Worm (Caenorhabditis elegans): ENCODE measurements around the gene lgc-40.

Gene lgc-40

DNA sequence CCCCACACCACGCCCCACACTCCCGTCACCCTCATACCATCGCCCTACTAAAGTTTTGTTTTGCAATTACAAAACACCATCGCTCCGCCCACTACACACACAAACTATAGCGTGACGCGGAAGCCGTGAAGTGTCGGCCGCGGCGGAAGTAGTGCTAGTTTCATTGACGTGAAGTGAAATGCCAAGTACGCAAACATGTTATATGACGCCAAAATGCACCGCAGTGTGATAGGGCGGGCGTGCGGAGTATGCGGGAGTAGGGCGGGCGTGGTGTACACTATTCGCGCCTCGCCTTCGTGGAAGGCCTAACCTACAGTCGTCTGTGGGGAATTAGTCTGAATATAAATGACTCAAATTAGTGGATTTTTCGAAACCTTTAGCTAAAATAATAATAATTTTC, 3.0 kb downstream of the lgc-40 start (continued):
- TF ChIP-seq dox-1 (GFP tag; IDR thresholded peaks at IDR 0.05): 0 out of 2 replicates have a peak, but pooled peaks have one; percentile 16

DNA sequence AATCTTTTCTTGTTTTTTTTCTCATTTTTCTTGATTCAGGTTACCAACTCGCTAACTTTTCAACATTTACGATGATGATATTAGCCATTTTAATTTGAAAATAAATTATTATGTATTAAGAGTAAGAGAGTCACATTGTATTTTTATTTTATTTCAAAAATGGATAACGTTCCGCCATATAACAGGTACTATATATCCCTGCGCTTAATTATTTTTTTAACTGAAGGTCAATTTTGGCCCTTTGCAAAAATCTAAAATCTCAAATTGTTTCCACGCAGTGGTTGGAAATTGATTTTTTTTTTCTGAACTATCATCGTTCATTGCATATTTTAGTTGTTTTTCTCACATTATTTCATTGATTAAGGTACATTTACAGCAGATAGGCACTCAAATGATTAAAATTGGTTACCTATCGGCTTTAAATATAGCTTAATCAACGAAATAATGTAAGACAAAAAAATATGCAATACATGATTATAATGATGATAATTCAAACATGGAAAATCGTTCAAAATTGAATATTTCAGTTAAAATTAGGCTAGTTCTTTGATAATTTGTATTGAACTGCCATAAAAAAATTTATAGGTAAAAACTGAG, 4.9 kb downstream of the lgc-40 start:
- TF ChIP-seq ztf-3 (GFP tag; optimal IDR thresholded peaks at IDR 0.05) (peak; percentile 52), him-1 (tag; optimal IDR thresholded peaks at IDR 0.05) (no peak), nhr-80 (tag; optimal IDR thresholded peaks at IDR 0.05) (peak; percentile 71), ztf-26 (tag; optimal IDR thresholded peaks at IDR 0.05) (peak; percentile 98), ztf-18 (tag; optimal IDR thresholded peaks at IDR 0.05) (peak; percentile 53), atf-7 (tag; optimal IDR thresholded peaks at IDR 0.05) (peak; percentile 62), B0035.1 (tag; optimal IDR thresholded peaks at IDR 0.05) (peak; percentile 81), D2030.7 (GFP tag; IDR thresholded peaks at IDR 0.05) (no peak), hrde-1 (tag; optimal IDR thresholded peaks at IDR 0.05; ENCODE audit: borderline replicate concordance) (no peak), let-607 (tag; optimal IDR thresholded peaks at IDR 0.05) (peak in 1 of 2 experiments; percentile 85), somi-1 (GFP tag; optimal IDR thresholded peaks at IDR 0.05) (peak; percentile 79), nfya-1 (tag; optimal IDR thresholded peaks at IDR 0.05; ENCODE audit: borderline replicate concordance, insufficient read depth) (no peak), rcor-1 (GFP tag; IDR thresholded peaks at IDR 0.05) (peak; percentile 59; the same call in 1 of the 2 replicates), nhr-27 (tag; optimal IDR thresholded peaks at IDR 0.05) (peak; percentile 6), repo-1 (tag; optimal IDR thresholded peaks at IDR 0.05) (peak; percentile 93), bed-1 (GFP tag; IDR thresholded peaks at IDR 0.05) (no peak), hlh-26 (GFP tag; conservative IDR thresholded peaks at IDR 0.05) (no peak), athp-1 (tag; optimal IDR thresholded peaks at IDR 0.05) (no peak), ZK185.1 (tag; optimal IDR thresholded peaks at IDR 0.05; ENCODE audit: poor library complexity, severe bottlenecking) (peak; percentile 94), gei-17 (GFP tag; optimal IDR thresholded peaks at IDR 0.05) (peak; percentile 96), C06A6.2 (GFP tag; conservative IDR thresholded peaks at IDR 0.05) (peak; percentile 83), B0019.2 (GFP tag; conservative IDR thresholded peaks at IDR 0.05) (no peak), hmg-1.2 (GFP tag; IDR thresholded peaks at IDR 0.05) (peak; percentile 66; the same call in 1 of the 2 replicates), F57A8.1 (GFP tag; optimal IDR thresholded peaks at IDR 0.05) (no peak), B0336.3 (GFP tag; IDR thresholded peaks at IDR 0.05) (peak; percentile 93), nfyb-1 (GFP tag; IDR thresholded peaks at IDR 0.05) (peak; percentile 88), B0261.1 (tag; optimal IDR thresholded peaks at IDR 0.05) (peak; percentile 44), snpc-3.4 (tag; optimal IDR thresholded peaks at IDR 0.05) (peak; percentile 18), attf-5 (GFP tag; optimal IDR thresholded peaks at IDR 0.05) (no peak), ekl-4 (GFP tag; IDR thresholded peaks at IDR 0.05) (peak; percentile 16; the same call in 1 of the 2 replicates), K12H6.12 (tag; optimal IDR thresholded peaks at IDR 0.05) (peak; percentile 68), lin-40 (tag; optimal IDR thresholded peaks at IDR 0.05) (peak; percentile 99), lin-35 (GFP tag; optimal IDR thresholded peaks at IDR 0.05) (peak in 2 of 3 experiments; percentile 50 to 91), K11D2.4 (GFP tag; IDR thresholded peaks at IDR 0.05) (peak; percentile 93), unc-130 (GFP tag; optimal IDR thresholded peaks at IDR 0.05) (peak; percentile 9), snpc-4 (GFP tag; optimal IDR thresholded peaks at IDR 0.05) (no peak), snpc-4 (tag; optimal IDR thresholded peaks at IDR 0.05) (peak in 3 of 4 experiments; percentile 56 to 68 (median 67)), ceh-79 (tag; optimal IDR thresholded peaks at IDR 0.05) (no peak), rec-8 (tag; optimal IDR thresholded peaks at IDR 0.05) (peak in 1 of 2 experiments; percentile 27), egl-44 (GFP tag; IDR thresholded peaks at IDR 0.05) (0 out of 2 replicates have a peak, but pooled peaks have one; percentile 60), F22D6.2 (tag; optimal IDR thresholded peaks at IDR 0.05) (peak; percentile 89), chd-7 (tag; optimal IDR thresholded peaks at IDR 0.05) (peak; percentile 9), T07F8.4 (tag; optimal IDR thresholded peaks at IDR 0.05) (peak; percentile 48), ceh-27 (GFP tag; optimal IDR thresholded peaks at IDR 0.05) (peak; percentile 67)

All from whole organism, young adult.